Fruit fly (Drosophila melanogaster): ENCODE measurements around the gene CG42853.

DNA sequence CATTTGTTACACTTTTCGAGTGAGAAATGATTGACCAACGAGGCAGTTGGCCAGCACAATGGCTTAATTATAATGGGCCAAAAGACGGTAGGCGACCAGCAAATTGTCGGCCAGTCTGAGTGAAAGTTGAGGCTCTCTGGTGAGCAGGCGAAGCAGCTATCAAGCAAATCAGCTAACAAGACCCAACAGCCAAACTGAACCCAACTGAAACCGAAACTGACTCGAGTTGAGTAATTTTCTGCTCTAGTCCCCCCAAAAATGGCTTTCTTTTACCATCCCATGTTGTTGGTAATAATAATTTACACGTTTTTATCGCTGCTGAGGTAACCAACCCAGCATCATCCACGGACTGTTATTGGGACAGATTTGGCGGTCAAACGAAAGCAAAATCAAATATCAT, 41.3 kb upstream of the CG42853 start:
- no peak for TF ChIP-seq CG8478 (optimal IDR thresholded peaks at IDR 0.05)
- TF ChIP-seq pan (optimal IDR thresholded peaks at IDR 0.05) = no peak
- no peak for TF ChIP-seq usp (GFP tag; optimal IDR thresholded peaks at IDR 0.05)
- TF ChIP-seq Dll (optimal IDR thresholded peaks at IDR 0.05) = no peak
- TF ChIP-seq psq (optimal IDR thresholded peaks at IDR 0.05) = no peak
- no peak for TF ChIP-seq EcR (GFP tag; optimal IDR thresholded peaks at IDR 0.05)

All from whole organism.